Fruit fly (Drosophila melanogaster) whole organism, pupa: ENCODE measurements around the gene CG10600.

Source experiments
- CG10348 ChIP-seq: fragments of 200-800 bp; sonication (Bioruptor generic); IDR thresholded peaks from 2 replicates; pipeline ENCODE4 v1.3.6; 2022; ENCODE audit warnings: missing biosample characterization, missing genetic modification characterization
- CG4496 ChIP-seq: fragments of 200-800 bp; sonication (Bioruptor generic); IDR thresholded peaks from 3 replicates; pipeline ENCODE4 v1.3.6; 2022; ENCODE audit warnings: missing biosample characterization, missing genetic modification characterization
- CG8301 ChIP-seq: fragments of 200-800 bp; sonication (Bioruptor generic); optimal IDR thresholded peaks from 2 replicates; lab custom pipeline; 2018; ENCODE audit warnings: missing biosample characterization, mild to moderate bottlenecking, missing genetic modification characterization
- CG9948 ChIP-seq: fragments of 200-800 bp; sonication (Bioruptor generic); optimal IDR thresholded peaks from 2 replicates; lab custom pipeline; 2018; ENCODE audit warnings: missing biosample characterization, mild to moderate bottlenecking, missing genetic modification characterization, moderate library complexity
- EcR ChIP-seq: fragments of 200-800 bp; sonication (Bioruptor generic); optimal IDR thresholded peaks from 3 replicates; lab custom pipeline; 2019; ENCODE audit warnings: missing biosample characterization, missing genetic modification characterization, mild to moderate bottlenecking, moderate library complexity, missing genetic modification reagents
- Ets98B ChIP-seq: fragments of 200-800 bp; sonication (Bioruptor generic); IDR thresholded peaks from 2 replicates; pipeline ENCODE4 v1.3.6; 2022; ENCODE audit warnings: missing biosample characterization, missing genetic modification characterization
- Pif1B ChIP-seq: fragments of 200-800 bp; sonication (Bioruptor generic); optimal IDR thresholded peaks from 3 replicates; lab custom pipeline; 2016; ENCODE audit warnings: missing biosample characterization, missing genetic modification characterization
- Snoo ChIP-seq: fragments of 200-800 bp; sonication (Bioruptor generic); optimal IDR thresholded peaks from 3 replicates; lab custom pipeline; 2017; ENCODE audit warnings: missing biosample characterization, mild to moderate bottlenecking, missing genetic modification characterization, inconsistent platforms
- gl ChIP-seq: fragments of 200-800 bp; sonication (Bioruptor generic); optimal IDR thresholded peaks from 2 replicates; lab custom pipeline; 2018; ENCODE audit warnings: missing biosample characterization, mild to moderate bottlenecking, missing genetic modification characterization

DNA sequence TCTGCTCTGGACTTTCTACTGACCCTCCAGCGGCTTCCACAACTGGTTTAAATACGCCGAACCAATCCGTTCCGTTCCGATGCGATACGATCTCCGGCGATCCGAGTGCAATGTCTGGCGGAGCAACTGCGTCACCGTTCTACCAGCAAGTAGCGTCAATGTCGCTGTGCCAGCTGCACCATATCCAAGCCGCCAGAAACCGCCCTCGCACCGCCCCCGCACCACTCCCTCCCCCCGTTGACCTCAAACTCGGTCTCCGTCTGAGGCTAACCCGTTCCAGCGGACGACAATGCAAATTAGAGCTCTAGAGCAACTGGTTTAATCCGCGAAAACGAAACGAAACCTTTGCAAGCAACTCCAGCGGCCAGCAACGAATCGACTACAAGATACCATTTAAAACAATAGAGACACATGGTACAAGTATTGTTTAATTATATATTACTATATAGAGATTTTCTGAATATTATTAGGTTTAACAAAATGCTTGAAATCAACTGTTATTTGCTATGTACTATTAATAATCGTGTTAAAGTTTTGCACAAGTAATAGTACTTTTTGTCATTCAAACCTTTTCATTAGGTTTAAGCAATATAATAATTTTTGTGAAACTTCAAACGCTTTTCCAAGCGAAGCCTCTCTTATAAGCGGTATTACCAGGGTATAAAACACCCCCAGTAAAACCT is 28.4 kb downstream of the CG10600 start, which contains the start of the genes CG10570 and CG42502:
- peak; percentile 2 for TF ChIP-seq Pif1B (GFP tag; lab: Kevin White, UChicago)
- no peak for TF ChIP-seq CG8301 (tag; lab: Kevin White, UChicago)
- peak; percentile 52; the same call in 2 of the 3 replicates for TF ChIP-seq CG4496 (GFP tag; lab: Robert Waterston, UW)
- no peak for TF ChIP-seq Ets98B (GFP tag; lab: Robert Waterston, UW)
- no peak for TF ChIP-seq EcR (GFP tag; lab: Kevin White, UChicago)
- no peak for TF ChIP-seq CG10348 (GFP tag; lab: Robert Waterston, UW)
- TF ChIP-seq gl (tag; lab: Kevin White, UChicago) = no peak
- TF ChIP-seq CG9948 (tag; lab: Kevin White, UChicago) = no peak
- no peak for TF ChIP-seq Snoo (tag; lab: Kevin White, UChicago)
